Fruit fly (Drosophila melanogaster): ENCODE data around the gene CG7600.
A peak's percentile ranks its signal among the peaks of the same experiment; 100 is the strongest.

The CG7600 gene

DNA sequence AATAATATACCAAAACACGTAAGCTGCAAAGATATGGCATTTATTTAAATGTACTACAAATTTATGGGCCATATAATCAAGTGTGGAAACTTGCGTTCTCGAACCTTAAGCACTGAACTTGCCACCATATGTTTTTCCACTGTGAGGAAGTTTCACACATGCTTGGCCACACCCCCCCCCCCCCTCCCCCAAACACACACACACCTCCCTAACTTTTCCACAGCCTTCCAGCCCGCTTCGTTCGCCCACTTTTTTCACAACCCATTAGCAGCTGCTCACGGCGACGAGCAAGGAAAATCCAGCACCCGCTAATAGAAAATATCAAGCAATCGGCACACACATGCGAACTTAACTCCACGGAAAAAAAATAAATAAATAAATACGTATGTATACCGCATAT is 15.3 kb upstream of the CG7600 start (continued):
- 0 out of 3 replicates have a peak, but pooled peaks have one; percentile 15 for TF ChIP-seq CG2199 (GFP tag; IDR thresholded peaks at IDR 0.05)
- no peak for TF ChIP-seq Ada2b (GFP tag; IDR thresholded peaks at IDR 0.05)
- no peak for TF ChIP-seq CG8765 (GFP tag; IDR thresholded peaks at IDR 0.05)
- TF ChIP-seq Fer3 (tag; optimal IDR thresholded peaks at IDR 0.05), result no peak
- 0 out of 3 replicates have a peak, but pooled peaks have one; percentile 16 for TF ChIP-seq sr (GFP tag; IDR thresholded peaks at IDR 0.05)
- TF ChIP-seq Hand (GFP tag; optimal IDR thresholded peaks at IDR 0.05), result no peak
- no peak for TF ChIP-seq Sox102F (GFP tag; optimal IDR thresholded peaks at IDR 0.05)
- 0 out of 3 replicates have a peak, but pooled peaks have one; percentile 33 for TF ChIP-seq zfh1 (GFP tag; IDR thresholded peaks at IDR 0.05)

DNA sequence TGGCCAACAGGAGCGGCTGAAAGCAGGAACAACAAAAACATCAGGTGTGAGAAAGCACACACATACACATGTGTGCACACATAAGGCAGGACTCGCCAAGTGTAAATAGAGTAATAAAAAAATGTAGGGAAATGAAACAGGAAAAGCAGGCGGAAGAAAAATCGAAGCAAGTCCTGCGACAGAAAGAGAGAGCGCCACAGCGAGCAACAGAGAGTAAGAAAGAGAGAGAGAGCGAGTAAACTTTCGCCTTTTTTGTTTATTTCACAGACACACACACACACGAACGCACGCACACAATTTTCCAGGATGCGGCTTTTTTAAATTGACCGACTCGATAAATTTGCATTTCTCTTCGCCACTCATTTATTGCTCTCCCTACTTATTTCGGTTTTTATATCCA is 13.7 kb upstream of the CG7600 start:
- TF ChIP-seq stwl (tag; optimal IDR thresholded peaks at IDR 0.05) (no peak), sens (GFP tag) (peak; percentile 47), onecut (GFP tag; IDR thresholded peaks at IDR 0.05) (peak; percentile 64), cg (GFP tag; optimal IDR thresholded peaks at IDR 0.05) (peak; percentile 38), CG1832 (GFP tag; optimal IDR thresholded peaks at IDR 0.05) (peak; percentile 29), CG5245 (GFP tag; optimal IDR thresholded peaks at IDR 0.05) (no peak), CG4360 (GFP tag; IDR thresholded peaks at IDR 0.05) (peak; percentile 4; the same call in 1 of the 2 replicates), CG8281 (tag; optimal IDR thresholded peaks at IDR 0.05) (no peak), Dfd (GFP tag; optimal IDR thresholded peaks at IDR 0.05) (peak in 1 of 2 experiments; percentile 6), Trl (optimal IDR thresholded peaks at IDR 0.05) (peak; percentile 27 to 68), Trl (GFP tag; optimal IDR thresholded peaks at IDR 0.05) (no peak), Dip3 (GFP tag; optimal IDR thresholded peaks at IDR 0.05) (no peak)

DNA sequence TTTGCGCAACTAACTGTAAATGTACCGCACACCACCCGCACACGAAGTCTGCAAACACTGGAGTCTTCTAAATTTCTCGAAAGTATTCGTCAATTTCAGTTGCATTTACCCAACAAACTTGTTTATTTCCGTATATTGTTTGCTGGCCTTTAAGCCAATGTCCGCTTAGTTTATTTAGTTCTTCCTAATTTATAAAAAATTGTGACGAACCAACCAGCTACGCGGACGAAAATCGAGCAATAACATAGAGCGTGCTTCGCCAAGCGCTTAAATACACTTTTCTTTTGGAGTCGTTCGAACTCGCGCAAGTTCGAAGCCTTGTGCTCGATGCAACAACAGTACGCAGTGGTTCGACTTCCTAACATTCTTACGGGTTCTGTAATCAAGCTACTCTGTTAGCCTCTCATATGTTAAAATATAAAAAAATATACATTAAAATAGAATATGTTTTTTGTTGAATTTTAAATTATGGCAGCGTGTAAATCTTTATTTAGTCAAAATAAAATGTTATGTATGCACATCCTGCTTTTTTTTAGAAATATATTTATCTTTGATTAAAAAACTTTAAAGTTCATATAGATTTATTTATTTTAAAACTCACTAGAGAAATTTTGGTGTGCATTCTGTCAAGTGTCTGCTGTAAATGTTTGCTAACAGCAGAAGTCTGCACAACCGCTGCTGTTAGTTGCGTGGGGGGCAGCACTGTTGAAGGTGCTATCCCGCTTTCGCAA is 13.1 kb upstream of the CG7600 start, which contains the start of gene GlcAT-P:
GlcAT-P (minus strand) TSS at position 246 of the 731 bp plus-strand sequence.
- TF ChIP-seq CG4617 (GFP tag; optimal IDR thresholded peaks at IDR 0.05; ENCODE audit: borderline replicate concordance) (no peak), PHDP (tag; optimal IDR thresholded peaks at IDR 0.05) (peak; percentile 83), slbo (GFP tag; IDR thresholded peaks at IDR 0.05) (peak; percentile 83), Optix (GFP tag; IDR thresholded peaks at IDR 0.05) (no peak), Rx (GFP tag; IDR thresholded peaks at IDR 0.05) (no peak), wek (GFP tag; optimal IDR thresholded peaks at IDR 0.05) (no peak), Fer2 (tag; optimal IDR thresholded peaks at IDR 0.05) (no peak), shn (GFP tag; optimal IDR thresholded peaks at IDR 0.05) (no peak), klu (GFP tag; IDR thresholded peaks at IDR 0.05) (peak; percentile 61; the same call in 1 of the 2 replicates), lmd (GFP tag; IDR thresholded peaks at IDR 0.05) (peak; percentile 53; the same call in 1 of the 2 replicates), zen (tag; optimal IDR thresholded peaks at IDR 0.05) (peak; percentile 4), btn (GFP tag; optimal IDR thresholded peaks at IDR 0.05) (no peak), CG15269 (tag; optimal IDR thresholded peaks at IDR 0.05) (peak; percentile 85), CG9797 (GFP tag; optimal IDR thresholded peaks at IDR 0.05) (no peak), CG31388 (GFP tag; optimal IDR thresholded peaks at IDR 0.05) (no peak), TFAM (GFP tag; optimal IDR thresholded peaks at IDR 0.05) (no peak), Six4 (GFP tag; optimal IDR thresholded peaks at IDR 0.05) (no peak), CG32772 (GFP tag; IDR thresholded peaks at IDR 0.05) (peak; percentile 34; the same call in 1 of the 2 replicates), CG7839 (tag; optimal IDR thresholded peaks at IDR 0.05) (peak; percentile 79), CG11456 (GFP tag; IDR thresholded peaks at IDR 0.05) (no peak), CG8944 (GFP tag; optimal IDR thresholded peaks at IDR 0.05) (no peak), dpn (GFP tag; optimal IDR thresholded peaks at IDR 0.05) (peak in 1 of 2 experiments; percentile 58), CG7987 (GFP tag; optimal IDR thresholded peaks at IDR 0.05) (no peak), ap (GFP tag; IDR thresholded peaks at IDR 0.05) (peak; percentile 57), CG15514 (GFP tag; optimal IDR thresholded peaks at IDR 0.05) (peak; percentile 12), CG15479 (GFP tag; optimal IDR thresholded peaks at IDR 0.05) (peak; percentile 15), eve (GFP tag; optimal IDR thresholded peaks at IDR 0.05) (peak in 1 of 2 experiments; percentile 2), YL-1 (GFP tag; optimal IDR thresholded peaks at IDR 0.05) (peak; percentile 13)
